Fruit fly (Drosophila melanogaster) whole organism, embryonic: ENCODE data around the gene CG4914.

Source experiments
- CG10959 ChIP-seq: fragments of 200-800 bp; sonication (Bioruptor generic); IDR thresholded peaks from 2 replicates; pipeline ENCODE4 v1.3.6; 2022; ENCODE audit warnings: missing biosample characterization, missing genetic modification characterization
- CG12155 ChIP-seq: fragments of 200-800 bp; sonication (Bioruptor generic); optimal IDR thresholded peaks from 3 replicates; lab custom pipeline; 2016; ENCODE audit warnings: missing biosample characterization, missing genetic modification characterization
- CG12236 ChIP-seq: fragments of 200-800 bp; sonication (Bioruptor generic); optimal IDR thresholded peaks from 2 replicates; lab custom pipeline; 2016; ENCODE audit warnings: missing biosample characterization, missing genetic modification characterization
- CG12391 ChIP-seq: fragments of 200-800 bp; sonication (Bioruptor generic); optimal IDR thresholded peaks from 3 replicates; lab custom pipeline; 2018; ENCODE audit warnings: missing biosample characterization, mild to moderate bottlenecking, missing genetic modification characterization, moderate library complexity
- CG12769 ChIP-seq: fragments of 200-800 bp; sonication (Bioruptor generic); optimal IDR thresholded peaks from 2 replicates; lab custom pipeline; 2019; ENCODE audit warnings: missing biosample characterization, mild to moderate bottlenecking, missing genetic modification characterization, moderate library complexity
- CG15601 ChIP-seq: fragments of 200-800 bp; sonication (Bioruptor generic); optimal IDR thresholded peaks from 3 replicates; lab custom pipeline; 2019; ENCODE audit warnings: missing biosample characterization, mild to moderate bottlenecking, missing genetic modification characterization, moderate library complexity
- CG16813 ChIP-seq: fragments of 200-800 bp; sonication (Bioruptor generic); IDR thresholded peaks from 3 replicates; pipeline ENCODE4 v1.3.6; 2022; ENCODE audit warnings: missing biosample characterization, missing genetic modification characterization; ENCODE audit not compliant: partially characterized antibody
- CG1792 ChIP-seq: fragments of 200-800 bp; sonication (Bioruptor generic); optimal IDR thresholded peaks from 2 replicates; lab custom pipeline; 2016; ENCODE audit warnings: missing biosample characterization, missing genetic modification characterization
- CG18262 ChIP-seq: fragments of 200-800 bp; optimal IDR thresholded peaks from 3 replicates; lab custom pipeline; 2019; ENCODE audit warnings: missing biosample characterization, mild to moderate bottlenecking, missing genetic modification characterization, moderate library complexity
- CG18619 ChIP-seq: fragments of 200-800 bp; sonication (Bioruptor generic); optimal IDR thresholded peaks from 3 replicates; lab custom pipeline; 2017; ENCODE audit warnings: missing biosample characterization, mild to moderate bottlenecking, missing genetic modification characterization
- CG31224 ChIP-seq: fragments of 200-800 bp; sonication (Bioruptor generic); IDR thresholded peaks from 2 replicates; pipeline ENCODE4 v1.3.6; 2022; ENCODE audit warnings: missing biosample characterization, missing genetic modification characterization
- CG42726 ChIP-seq: fragments of 200-800 bp; sonication (Bioruptor generic); IDR thresholded peaks from 2 replicates; pipeline ENCODE4 v1.3.6; 2022; ENCODE audit warnings: missing biosample characterization, missing genetic modification characterization; ENCODE audit not compliant: partially characterized antibody
- CG4328 ChIP-seq: fragments of 200-800 bp; sonication (Bioruptor generic); optimal IDR thresholded peaks from 3 replicates; lab custom pipeline; 2017; ENCODE audit warnings: missing biosample characterization, missing genetic modification reagents, missing genetic modification characterization
- CG7963 ChIP-seq: fragments of 200-800 bp; sonication (Bioruptor generic); IDR thresholded peaks from 3 replicates; pipeline ENCODE4 v1.3.6; 2022; ENCODE audit warnings: missing biosample characterization, missing genetic modification characterization; ENCODE audit not compliant: partially characterized antibody
- CG8765 ChIP-seq: fragments of 200-800 bp; sonication (Bioruptor generic); IDR thresholded peaks from 2 replicates; pipeline ENCODE4 v1.3.6; 2022; ENCODE audit warnings: missing biosample characterization, missing genetic modification characterization
- CoRest ChIP-seq: fragments of 200-800 bp; sonication (Bioruptor generic); optimal IDR thresholded peaks from 3 replicates; lab custom pipeline; 2018; ENCODE audit warnings: missing biosample characterization, mild to moderate bottlenecking, missing genetic modification characterization, moderate library complexity
- Dip3 ChIP-seq: fragments of 200-800 bp; sonication (Bioruptor generic); optimal IDR thresholded peaks from 3 replicates; lab custom pipeline; 2016; ENCODE audit warnings: missing biosample characterization, missing genetic modification characterization
- Dp ChIP-seq: fragments of 200-800 bp; sonication (Bioruptor generic); optimal IDR thresholded peaks from 2 replicates; lab custom pipeline; 2018; ENCODE audit warnings: missing biosample characterization, mild to moderate bottlenecking, missing genetic modification characterization, moderate library complexity
- Ets97D ChIP-seq: fragments of 200-800 bp; sonication (Bioruptor generic); optimal IDR thresholded peaks from 3 replicates; lab custom pipeline; 2016; ENCODE audit warnings: missing biosample characterization, missing genetic modification characterization
- Fer1 ChIP-seq: fragments of 200-800 bp; sonication (Bioruptor generic); optimal IDR thresholded peaks from 2 replicates; lab custom pipeline; 2017; ENCODE audit warnings: missing biosample characterization, mild to moderate bottlenecking, missing genetic modification characterization
- Hr51 ChIP-seq, 2 experiments: fragments of 200-800 bp; sonication (Bioruptor generic); optimal IDR thresholded peaks; 2 replicates in 1 of 2; 3 replicates in 1 of 2; lab custom pipeline; 2016 to 2018; ENCODE audit warnings: missing biosample characterization in 2 of 2, missing genetic modification characterization in 2 of 2, mild to moderate bottlenecking in 1 of 2, moderate library complexity in 1 of 2
- Lhr ChIP-seq: fragments of 200-800 bp; sonication (Bioruptor generic); optimal IDR thresholded peaks from 3 replicates; lab custom pipeline; 2017; ENCODE audit warnings: mild to moderate bottlenecking, missing biosample characterization, missing genetic modification reagents, missing genetic modification characterization
- MTF-1 ChIP-seq: fragments of 200-800 bp; sonication (Bioruptor generic); optimal IDR thresholded peaks from 2 replicates; lab custom pipeline; 2018; ENCODE audit warnings: missing biosample characterization, mild to moderate bottlenecking, missing genetic modification characterization, borderline replicate concordance
- Myb ChIP-seq: fragments of 200-800 bp; sonication (Bioruptor generic); optimal IDR thresholded peaks from 2 replicates; lab custom pipeline; 2016; ENCODE audit warnings: missing biosample characterization, missing genetic modification characterization
- NfI ChIP-seq: fragments of 200-800 bp; sonication (Bioruptor generic); optimal IDR thresholded peaks from 3 replicates; lab custom pipeline; 2018; ENCODE audit warnings: missing biosample characterization, mild to moderate bottlenecking, missing genetic modification characterization, moderate library complexity
- Opbp ChIP-seq: fragments of 200-800 bp; sonication (Bioruptor generic); IDR thresholded peaks from 3 replicates; pipeline ENCODE4 v1.3.6; 2022; ENCODE audit warnings: missing biosample characterization, missing genetic modification characterization; ENCODE audit not compliant: partially characterized antibody
- Sox100B ChIP-seq: fragments of 200-800 bp; sonication (Bioruptor generic); optimal IDR thresholded peaks from 3 replicates; lab custom pipeline; 2018; ENCODE audit warnings: missing biosample characterization, mild to moderate bottlenecking, missing genetic modification characterization
- Sry-β ChIP-seq: fragments of 200-800 bp; sonication (Bioruptor generic); optimal IDR thresholded peaks from 2 replicates; lab custom pipeline; 2018; ENCODE audit warnings: missing biosample characterization, mild to moderate bottlenecking, missing genetic modification characterization, moderate library complexity
- TFAM ChIP-seq: fragments of 200-800 bp; sonication (Bioruptor generic); optimal IDR thresholded peaks from 2 replicates; lab custom pipeline; 2017; ENCODE audit warnings: missing biosample characterization, missing genetic modification characterization, inconsistent platforms
- az2 ChIP-seq: fragments of 200-800 bp; sonication (Bioruptor generic); optimal IDR thresholded peaks from 3 replicates; lab custom pipeline; 2016; ENCODE audit warnings: missing biosample characterization, missing genetic modification characterization
- bab2 ChIP-seq: fragments of 200-800 bp; sonication (Bioruptor generic); optimal IDR thresholded peaks from 2 replicates; lab custom pipeline; 2016; ENCODE audit warnings: missing biosample characterization, missing genetic modification characterization
- btn ChIP-seq: fragments of 200-800 bp; sonication (Bioruptor generic); optimal IDR thresholded peaks from 2 replicates; lab custom pipeline; 2016; ENCODE audit warnings: missing biosample characterization, missing genetic modification characterization
- cas ChIP-seq: fragments of 200-800 bp; sonication (Bioruptor generic); IDR thresholded peaks from 2 replicates; pipeline ENCODE4 v1.3.6; 2022; ENCODE audit warnings: missing biosample characterization, missing genetic modification characterization
- dan ChIP-seq: fragments of 200-800 bp; sonication (Bioruptor generic); IDR thresholded peaks from 2 replicates; pipeline ENCODE4 v1.3.6; 2022; ENCODE audit warnings: missing biosample characterization, missing genetic modification characterization
- dati ChIP-seq: fragments of 200-800 bp; sonication (Bioruptor generic); IDR thresholded peaks from 2 replicates; pipeline ENCODE4 v1.3.6; 2022; ENCODE audit warnings: missing biosample characterization, missing genetic modification characterization
- dmrt99B ChIP-seq: fragments of 200-800 bp; sonication (Bioruptor generic); optimal IDR thresholded peaks from 2 replicates; lab custom pipeline; 2018; ENCODE audit warnings: missing biosample characterization, mild to moderate bottlenecking, missing genetic modification characterization, moderate library complexity
- ftz-f1 ChIP-seq: fragments of 200-800 bp; sonication (Bioruptor generic); optimal IDR thresholded peaks from 2 replicates; lab custom pipeline; 2016; ENCODE audit warnings: missing biosample characterization, missing genetic modification characterization
- gro ChIP-seq: fragments of 200-800 bp; sonication (Bioruptor generic); optimal IDR thresholded peaks from 2 replicates; lab custom pipeline; 2016; ENCODE audit warnings: missing biosample characterization, missing genetic modification characterization
- h ChIP-seq: fragments of >200 bp; optimal IDR thresholded peaks from 2 replicates; lab custom pipeline; 2017
- ind ChIP-seq: fragments of 200-800 bp; sonication (Bioruptor generic); optimal IDR thresholded peaks from 3 replicates; lab custom pipeline; 2016; ENCODE audit warnings: missing biosample characterization, missing genetic modification characterization
- inv ChIP-seq: fragments of 200-800 bp; sonication (Bioruptor generic); IDR thresholded peaks from 2 replicates; pipeline ENCODE4 v1.3.6; 2022; ENCODE audit warnings: missing biosample characterization, missing genetic modification characterization; ENCODE audit not compliant: partially characterized antibody
- lmd ChIP-seq: fragments of 200-800 bp; sonication (Bioruptor generic); IDR thresholded peaks from 2 replicates; pipeline ENCODE4 v1.3.6; 2022; ENCODE audit warnings: missing biosample characterization, missing genetic modification characterization
- org-1 ChIP-seq: fragments of 200-800 bp; sonication (Bioruptor generic); optimal IDR thresholded peaks from 2 replicates; lab custom pipeline; 2017; ENCODE audit warnings: missing biosample characterization, missing genetic modification characterization
- repo ChIP-seq: fragments of 200-800 bp; sonication (Bioruptor generic); optimal IDR thresholded peaks from 2 replicates; lab custom pipeline; 2016; ENCODE audit warnings: missing biosample characterization, missing genetic modification characterization
- salm ChIP-seq: fragments of 200-800 bp; sonication (Bioruptor generic); optimal IDR thresholded peaks from 2 replicates; lab custom pipeline; 2018; ENCODE audit warnings: missing biosample characterization, mild to moderate bottlenecking, missing genetic modification characterization
- sob ChIP-seq: fragments of 200-800 bp; sonication (Bioruptor generic); IDR thresholded peaks from 2 replicates; pipeline ENCODE4 v1.3.6; 2022; ENCODE audit warnings: missing biosample characterization, missing genetic modification characterization
- stwl ChIP-seq: fragments of 200-800 bp; sonication (Bioruptor generic); optimal IDR thresholded peaks from 3 replicates; lab custom pipeline; 2018; ENCODE audit warnings: missing biosample characterization, mild to moderate bottlenecking, missing genetic modification characterization, moderate library complexity
- trem ChIP-seq: fragments of 200-800 bp; optimal IDR thresholded peaks from 3 replicates; lab custom pipeline; 2019; ENCODE audit warnings: missing biosample characterization, mild to moderate bottlenecking, missing genetic modification characterization, moderate library complexity
- zen ChIP-seq: fragments of 200-800 bp; sonication (Bioruptor generic); optimal IDR thresholded peaks from 3 replicates; lab custom pipeline; 2018; ENCODE audit warnings: missing biosample characterization, mild to moderate bottlenecking, missing genetic modification characterization, moderate library complexity
- zfh2 ChIP-seq: fragments of 200-800 bp; sonication (Bioruptor generic); optimal IDR thresholded peaks from 2 replicates; lab custom pipeline; 2016; ENCODE audit warnings: missing biosample characterization, missing genetic modification characterization

Gene CG4914

DNA sequence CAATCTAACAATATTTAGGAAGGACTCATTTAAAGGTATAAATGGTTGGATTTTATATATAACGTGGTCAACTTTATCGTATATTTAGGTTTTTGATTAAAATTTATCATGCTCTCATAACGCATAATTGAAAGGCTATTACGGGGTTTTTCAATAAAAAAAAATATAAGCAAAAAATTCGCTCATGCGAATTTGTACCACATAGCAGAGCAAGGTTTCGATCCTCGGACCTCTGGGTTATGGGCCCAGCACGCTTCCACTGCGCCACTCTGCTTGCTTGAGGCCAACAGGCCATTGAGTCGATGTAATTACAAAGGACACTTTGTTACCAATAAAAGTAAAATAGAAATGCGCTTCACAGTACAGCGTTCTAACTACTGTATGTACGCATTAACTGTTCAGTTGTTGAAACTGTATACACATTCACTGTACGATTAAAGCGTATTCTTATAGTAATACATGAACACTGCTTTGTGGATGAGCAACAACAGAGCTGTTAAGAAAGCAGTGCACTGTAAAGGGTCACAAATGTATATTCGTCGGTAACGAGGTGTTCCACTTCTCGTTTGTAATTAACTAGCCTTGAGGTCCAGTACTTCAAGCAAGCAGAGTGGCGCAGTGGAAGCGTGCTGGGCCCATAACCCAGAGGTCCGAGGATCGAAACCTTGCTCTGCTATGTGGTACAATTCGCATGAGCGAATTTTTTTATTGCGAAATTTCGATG, 4.0 kb downstream of the CG4914 start (continued):
- TF ChIP-seq CG12391 (tag; lab: Kevin White, UChicago): peak; percentile 32
- no peak for TF ChIP-seq btn (GFP tag; lab: Kevin White, UChicago)
- no peak for TF ChIP-seq CG4328 (GFP tag; lab: Kevin White, UChicago)
- TF ChIP-seq sob (GFP tag; lab: Robert Waterston, UW): no peak
- no peak for TF ChIP-seq CG15601 (tag; lab: Kevin White, UChicago)
- TF ChIP-seq repo (GFP tag; lab: Kevin White, UChicago): no peak
- no peak for TF ChIP-seq Sry-β (GFP tag; lab: Kevin White, UChicago)
- peak; percentile 88 for TF ChIP-seq CG7963 (GFP tag; lab: Robert Waterston, UW)
- TF ChIP-seq CG42726 (GFP tag; lab: Robert Waterston, UW): peak; percentile 90
- no peak for TF ChIP-seq CG18262 (tag; lab: Kevin White, UChicago)
- TF ChIP-seq org-1 (GFP tag; lab: Kevin White, UChicago): no peak
- TF ChIP-seq Opbp: peak; percentile 94
- peak; percentile 1 for TF ChIP-seq Lhr (GFP tag; lab: Kevin White, UChicago)
- TF ChIP-seq CG31224: no peak
- no peak for TF ChIP-seq lmd (GFP tag; lab: Robert Waterston, UW)
- no peak for TF ChIP-seq dan
- no peak for TF ChIP-seq CG12155 (GFP tag; lab: Kevin White, UChicago)
- no peak for TF ChIP-seq gro (GFP tag; lab: Kevin White, UChicago)
- no peak for TF ChIP-seq CG12769 (tag; lab: Kevin White, UChicago)
- peak; percentile 22 for TF ChIP-seq trem (tag; lab: Kevin White, UChicago)
- TF ChIP-seq salm (tag; lab: Kevin White, UChicago): peak; percentile 10
- TF ChIP-seq ftz-f1: peak; percentile 3
- TF ChIP-seq CoRest (tag; lab: Kevin White, UChicago): no peak
- TF ChIP-seq CG10959 (GFP tag; lab: Robert Waterston, UW): no peak
- TF ChIP-seq dati (GFP tag; lab: Robert Waterston, UW): no peak
- TF ChIP-seq inv (GFP tag; lab: Robert Waterston, UW): peak; percentile 47
- no peak for TF ChIP-seq Ets97D
- no peak for TF ChIP-seq zfh2
- TF ChIP-seq az2 (GFP tag; lab: Kevin White, UChicago): no peak
- TF ChIP-seq ind: no peak
- TF ChIP-seq NfI (GFP tag; lab: Kevin White, UChicago): no peak
- no peak for TF ChIP-seq CG8765 (GFP tag; lab: Robert Waterston, UW)
- TF ChIP-seq CG1792 (GFP tag; lab: Kevin White, UChicago): no peak
- TF ChIP-seq h (lab: Kevin White, UChicago): no peak
- TF ChIP-seq cas (GFP tag; lab: Robert Waterston, UW): no peak
- TF ChIP-seq dmrt99B (tag; lab: Kevin White, UChicago): no peak
- TF ChIP-seq Sox100B: no peak
- TF ChIP-seq MTF-1 (GFP tag; lab: Kevin White, UChicago): no peak
- TF ChIP-seq Dip3: no peak
- TF ChIP-seq CG12236 (GFP tag; lab: Kevin White, UChicago): no peak
- TF ChIP-seq Fer1 (GFP tag; lab: Kevin White, UChicago): peak; percentile 52
- TF ChIP-seq Hr51 (GFP tag; optimal IDR thresholded peaks at IDR 0.05; lab: Kevin White, UChicago): no peak
- TF ChIP-seq CG16813: peak; percentile 86
- no peak for TF ChIP-seq CG18619
- TF ChIP-seq Myb (GFP tag; lab: Kevin White, UChicago): no peak
- no peak for TF ChIP-seq bab2 (GFP tag; lab: Kevin White, UChicago)
- no peak for TF ChIP-seq TFAM (GFP tag; lab: Kevin White, UChicago)
- TF ChIP-seq Dp (GFP tag; lab: Kevin White, UChicago): no peak
- TF ChIP-seq zen (tag; lab: Kevin White, UChicago): peak; percentile 4
- peak; percentile 37 for TF ChIP-seq stwl (tag; lab: Kevin White, UChicago)
